Fruit fly (Drosophila melanogaster) whole organism, embryonic: ENCODE data around the gene CG5928.

ENCODE experiments used
- Ada2b ChIP-seq: fragments of 200-800 bp; sonication (Bioruptor generic); IDR thresholded peaks from 2 replicates; pipeline ENCODE4 v1.3.6; 2022; ENCODE audit warnings: missing biosample characterization, missing genetic modification characterization
- BtbVII ChIP-seq: fragments of 200-800 bp; sonication (Bioruptor generic); optimal IDR thresholded peaks from 3 replicates; lab custom pipeline; 2017; ENCODE audit warnings: missing biosample characterization, mild to moderate bottlenecking, missing genetic modification characterization
- C15 ChIP-seq: fragments of 200-800 bp; sonication (Bioruptor generic); IDR thresholded peaks from 3 replicates; pipeline ENCODE4 v1.3.6; 2022; ENCODE audit warnings: missing biosample characterization, missing genetic modification characterization
- CG11456 ChIP-seq: fragments of 200-800 bp; sonication (Bioruptor generic); IDR thresholded peaks from 3 replicates; pipeline ENCODE4 v1.3.6; 2022; ENCODE audit warnings: missing biosample characterization, missing genetic modification characterization
- CG11504 ChIP-seq: fragments of 200-800 bp; sonication (Bioruptor generic); optimal IDR thresholded peaks from 3 replicates; lab custom pipeline; 2019; ENCODE audit warnings: missing biosample characterization, mild to moderate bottlenecking, missing genetic modification characterization, moderate library complexity
- CG13287 ChIP-seq: fragments of 200-800 bp; sonication (Bioruptor generic); IDR thresholded peaks from 2 replicates; pipeline ENCODE4 v1.3.6; 2022; ENCODE audit warnings: missing biosample characterization, missing genetic modification characterization; ENCODE audit not compliant: partially characterized antibody
- CG13894 ChIP-seq: fragments of 200-800 bp; sonication (Bioruptor generic); optimal IDR thresholded peaks from 3 replicates; lab custom pipeline; 2018; ENCODE audit warnings: missing biosample characterization, mild to moderate bottlenecking, missing genetic modification characterization, moderate library complexity
- CG15514 ChIP-seq: fragments of 200-800 bp; sonication (Bioruptor generic); optimal IDR thresholded peaks from 3 replicates; lab custom pipeline; 2017; ENCODE audit warnings: missing biosample characterization, missing genetic modification characterization, mild to moderate bottlenecking, moderate library complexity, missing genetic modification reagents
- CG1832 ChIP-seq: fragments of 200-800 bp; sonication (Bioruptor generic); optimal IDR thresholded peaks from 2 replicates; lab custom pipeline; 2017; ENCODE audit warnings: missing biosample characterization, mild to moderate bottlenecking, missing genetic modification characterization, inconsistent platforms
- CG2889 ChIP-seq: fragments of 200-800 bp; sonication (Bioruptor generic); IDR thresholded peaks from 3 replicates; pipeline ENCODE4 v1.3.6; 2022; ENCODE audit warnings: missing biosample characterization, missing genetic modification characterization
- CG30431 ChIP-seq: fragments of 200-800 bp; sonication (Bioruptor generic); optimal IDR thresholded peaks from 2 replicates; lab custom pipeline; 2017; ENCODE audit warnings: missing biosample characterization, missing genetic modification characterization
- CG3407 ChIP-seq: fragments of 200-800 bp; sonication (Bioruptor generic); optimal IDR thresholded peaks from 2 replicates; lab custom pipeline; 2018; ENCODE audit warnings: missing biosample characterization, mild to moderate bottlenecking, missing genetic modification characterization
- CG34422 ChIP-seq: fragments of 200-800 bp; sonication (Bioruptor generic); IDR thresholded peaks from 3 replicates; pipeline ENCODE4 v1.3.6; 2022; ENCODE audit warnings: missing biosample characterization, missing genetic modification characterization
- CG4424 ChIP-seq: fragments of 200-800 bp; sonication (Bioruptor generic); optimal IDR thresholded peaks from 3 replicates; lab custom pipeline; 2016; ENCODE audit warnings: missing biosample characterization, missing genetic modification characterization
- CG6791 ChIP-seq: fragments of 200-800 bp; sonication (Bioruptor generic); IDR thresholded peaks from 3 replicates; pipeline ENCODE4 v1.3.6; 2022; ENCODE audit warnings: missing biosample characterization, missing genetic modification characterization; ENCODE audit not compliant: partially characterized antibody
- CG6854 ChIP-seq: fragments of 200-800 bp; sonication (Bioruptor generic); optimal IDR thresholded peaks from 3 replicates; lab custom pipeline; 2017; ENCODE audit warnings: missing biosample characterization, mild to moderate bottlenecking, missing genetic modification characterization
- CG8290 ChIP-seq, 3 experiments: fragments of 200-800 bp; sonication (Bioruptor generic); optimal IDR thresholded peaks; 2 replicates each; lab custom pipeline; 2016 to 2019; ENCODE audit warnings: missing biosample characterization in 3 of 3, missing genetic modification characterization in 3 of 3, mild to moderate bottlenecking in 2 of 3, moderate library complexity in 1 of 3
- CG8478 ChIP-seq: fragments of >200 bp; optimal IDR thresholded peaks from 2 replicates; lab custom pipeline; 2018
- CG9932 ChIP-seq: fragments of 200-800 bp; sonication (Bioruptor generic); IDR thresholded peaks from 2 replicates; pipeline ENCODE4 v1.3.6; 2022; ENCODE audit warnings: missing biosample characterization, missing genetic modification characterization
- CTCF ChIP-seq: fragments of 200-800 bp; sonication (Bioruptor generic); optimal IDR thresholded peaks from 2 replicates; lab custom pipeline; 2017; ENCODE audit warnings: missing biosample characterization, mild to moderate bottlenecking, missing genetic modification characterization, moderate library complexity
- Doc3 ChIP-seq: fragments of 200-800 bp; sonication (Bioruptor generic); IDR thresholded peaks from 3 replicates; pipeline ENCODE4 v1.3.6; 2022; ENCODE audit warnings: missing biosample characterization, missing genetic modification characterization; ENCODE audit not compliant: partially characterized antibody
- Drgx ChIP-seq: fragments of 200-800 bp; sonication (Bioruptor generic); IDR thresholded peaks from 2 replicates; pipeline ENCODE4 v1.3.6; 2022; ENCODE audit warnings: missing biosample characterization, missing genetic modification characterization
- E2f2 ChIP-seq: fragments of 200-800 bp; sonication (Bioruptor generic); IDR thresholded peaks from 2 replicates; pipeline ENCODE4 v1.3.6; 2022; ENCODE audit warnings: missing biosample characterization, missing genetic modification characterization
- Fer1 ChIP-seq: fragments of 200-800 bp; sonication (Bioruptor generic); optimal IDR thresholded peaks from 2 replicates; lab custom pipeline; 2017; ENCODE audit warnings: missing biosample characterization, mild to moderate bottlenecking, missing genetic modification characterization
- Hmr ChIP-seq: fragments of 200-800 bp; sonication (Bioruptor generic); optimal IDR thresholded peaks from 3 replicates; lab custom pipeline; 2017; ENCODE audit warnings: mild to moderate bottlenecking, missing biosample characterization, missing genetic modification reagents, missing genetic modification characterization
- Hr51 ChIP-seq, 2 experiments: fragments of 200-800 bp; sonication (Bioruptor generic); optimal IDR thresholded peaks; 2 replicates in 1 of 2; 3 replicates in 1 of 2; lab custom pipeline; 2016 to 2018; ENCODE audit warnings: missing biosample characterization in 2 of 2, missing genetic modification characterization in 2 of 2, mild to moderate bottlenecking in 1 of 2, moderate library complexity in 1 of 2
- Jarid2 ChIP-seq: fragments of 200-800 bp; sonication (Bioruptor generic); optimal IDR thresholded peaks from 3 replicates; lab custom pipeline; 2017; ENCODE audit warnings: mild to moderate bottlenecking, missing biosample characterization, missing genetic modification reagents, missing genetic modification characterization
- Lhr ChIP-seq: fragments of 200-800 bp; sonication (Bioruptor generic); optimal IDR thresholded peaks from 3 replicates; lab custom pipeline; 2017; ENCODE audit warnings: mild to moderate bottlenecking, missing biosample characterization, missing genetic modification reagents, missing genetic modification characterization
- Max ChIP-seq: fragments of 200-800 bp; sonication (Bioruptor generic); optimal IDR thresholded peaks from 2 replicates; lab custom pipeline; 2016; ENCODE audit warnings: missing biosample characterization, mild to moderate bottlenecking, missing genetic modification characterization
- Sry-δ ChIP-seq: fragments of 200-800 bp; sonication (Bioruptor generic); optimal IDR thresholded peaks from 2 replicates; lab custom pipeline; 2016; ENCODE audit warnings: missing biosample characterization, missing genetic modification characterization
- Xbp1 ChIP-seq: fragments of 200-800 bp; sonication (Bioruptor generic); optimal IDR thresholded peaks from 3 replicates; lab custom pipeline; 2016; ENCODE audit warnings: missing biosample characterization, mild to moderate bottlenecking, missing genetic modification characterization
- chif ChIP-seq, 2 experiments: fragments of 200-800 bp; sonication (Bioruptor generic); optimal IDR thresholded peaks; 3 replicates each; lab custom pipeline; 2016; ENCODE audit warnings: missing biosample characterization in 2 of 2, missing genetic modification characterization in 2 of 2
- emc ChIP-seq: fragments of 200-800 bp; sonication (Bioruptor generic); optimal IDR thresholded peaks from 2 replicates; lab custom pipeline; 2016; ENCODE audit warnings: missing biosample characterization, missing genetic modification characterization
- ewg ChIP-seq: fragments of 200-800 bp; sonication (Bioruptor generic); optimal IDR thresholded peaks from 3 replicates; lab custom pipeline; 2017; ENCODE audit warnings: mild to moderate bottlenecking, missing biosample characterization, missing genetic modification reagents, missing genetic modification characterization
- fd3F ChIP-seq: fragments of 200-800 bp; sonication (Bioruptor generic); optimal IDR thresholded peaks from 2 replicates; lab custom pipeline; 2018; ENCODE audit warnings: missing biosample characterization, mild to moderate bottlenecking, missing genetic modification characterization, moderate library complexity
- gfzf ChIP-seq: fragments of 200-800 bp; sonication (Bioruptor generic); optimal IDR thresholded peaks from 2 replicates; lab custom pipeline; 2016; ENCODE audit warnings: missing biosample characterization, mild to moderate bottlenecking, missing genetic modification characterization, moderate library complexity
- gro ChIP-seq: fragments of 200-800 bp; sonication (Bioruptor generic); optimal IDR thresholded peaks from 2 replicates; lab custom pipeline; 2016; ENCODE audit warnings: missing biosample characterization, missing genetic modification characterization
- gsb ChIP-seq: fragments of 200-800 bp; sonication (Bioruptor generic); IDR thresholded peaks from 2 replicates; pipeline ENCODE4 v1.3.6; 2022; ENCODE audit warnings: missing biosample characterization, missing genetic modification characterization
- h ChIP-seq: fragments of >200 bp; optimal IDR thresholded peaks from 2 replicates; lab custom pipeline; 2017
- hkb ChIP-seq, 2 experiments: fragments of 200-800 bp in 1 of 2; fragments of >200 bp in 1 of 2; sonication (Bioruptor generic) in 1 of 2; IDR thresholded peaks in 1 of 2; optimal IDR thresholded peaks in 1 of 2; 2 replicates each; pipeline versions ENCODE4 v1.3.6 to Lab custom; 2017 to 2022; ENCODE audit warnings: missing biosample characterization in 1 of 2, missing genetic modification characterization in 1 of 2
- pnt ChIP-seq: fragments of 200-800 bp; sonication (Bioruptor generic); optimal IDR thresholded peaks from 3 replicates; lab custom pipeline; 2016; ENCODE audit warnings: missing biosample characterization, missing genetic modification characterization
- pzg ChIP-seq: fragments of 200-800 bp; sonication (Bioruptor generic); optimal IDR thresholded peaks from 3 replicates; lab custom pipeline; 2018; ENCODE audit warnings: missing biosample characterization, mild to moderate bottlenecking, missing genetic modification characterization, moderate library complexity
- sens ChIP-seq: fragments of 200-800 bp; sonication (Bioruptor generic); peaks from one replicate; lab custom pipeline; 2016; ENCODE audit warnings: missing biosample characterization, missing genetic modification characterization
- sqz ChIP-seq: fragments of 200-800 bp; sonication (Bioruptor generic); optimal IDR thresholded peaks from 3 replicates; lab custom pipeline; 2018; ENCODE audit warnings: missing biosample characterization, mild to moderate bottlenecking, missing genetic modification characterization
- stwl ChIP-seq: fragments of 200-800 bp; sonication (Bioruptor generic); optimal IDR thresholded peaks from 3 replicates; lab custom pipeline; 2018; ENCODE audit warnings: missing biosample characterization, mild to moderate bottlenecking, missing genetic modification characterization, moderate library complexity
- unc-4 ChIP-seq: fragments of 200-800 bp; sonication (Bioruptor generic); IDR thresholded peaks from 2 replicates; pipeline ENCODE4 v1.3.6; 2022; ENCODE audit warnings: missing biosample characterization, missing genetic modification characterization; ENCODE audit not compliant: partially characterized antibody
- z ChIP-seq: fragments of 200-800 bp; sonication (Bioruptor generic); IDR thresholded peaks from 3 replicates; pipeline ENCODE4 v1.3.6; 2022; ENCODE audit warnings: missing biosample characterization, missing genetic modification characterization
- zfh2 ChIP-seq: fragments of 200-800 bp; sonication (Bioruptor generic); optimal IDR thresholded peaks from 2 replicates; lab custom pipeline; 2016; ENCODE audit warnings: missing biosample characterization, missing genetic modification characterization

Gene CG5928

dm6 chrX:6039431-6040016, 28.2 kb upstream of the CG5928 start, which contains the start of gene CG5937 (continued):
- TF ChIP-seq sens (GFP tag; lab: Kevin White, UChicago) (peak; percentile 58), CTCF (no peak), h (lab: Kevin White, UChicago) (no peak), Ada2b (GFP tag; lab: Robert Waterston, UW) (no peak), Sry-δ (no peak), CG30431 (GFP tag; lab: Kevin White, UChicago) (no peak), CG15514 (GFP tag; lab: Kevin White, UChicago) (no peak), CG4424 (GFP tag; lab: Kevin White, UChicago) (no peak), gro (GFP tag; lab: Kevin White, UChicago) (no peak), CG1832 (no peak), pnt (GFP tag; lab: Kevin White, UChicago) (no peak), CG8478 (lab: Kevin White, UChicago) (no peak), BtbVII (peak; percentile 8), CG9932 (GFP tag; lab: Robert Waterston, UW) (no peak), zfh2 (no peak), CG13894 (no peak), CG2889 (no peak), gsb (no peak), Fer1 (GFP tag; lab: Kevin White, UChicago) (peak; percentile 4), fd3F (GFP tag; lab: Kevin White, UChicago) (no peak), CG3407 (GFP tag; lab: Kevin White, UChicago) (no peak), hkb (optimal IDR thresholded peaks at IDR 0.05; lab: Kevin White, UChicago) (no peak), hkb (GFP tag; IDR thresholded peaks at IDR 0.05; lab: Robert Waterston, UW) (no peak), Max (GFP tag; lab: Kevin White, UChicago) (no peak), CG11456 (GFP tag; lab: Robert Waterston, UW) (no peak)

DNA sequence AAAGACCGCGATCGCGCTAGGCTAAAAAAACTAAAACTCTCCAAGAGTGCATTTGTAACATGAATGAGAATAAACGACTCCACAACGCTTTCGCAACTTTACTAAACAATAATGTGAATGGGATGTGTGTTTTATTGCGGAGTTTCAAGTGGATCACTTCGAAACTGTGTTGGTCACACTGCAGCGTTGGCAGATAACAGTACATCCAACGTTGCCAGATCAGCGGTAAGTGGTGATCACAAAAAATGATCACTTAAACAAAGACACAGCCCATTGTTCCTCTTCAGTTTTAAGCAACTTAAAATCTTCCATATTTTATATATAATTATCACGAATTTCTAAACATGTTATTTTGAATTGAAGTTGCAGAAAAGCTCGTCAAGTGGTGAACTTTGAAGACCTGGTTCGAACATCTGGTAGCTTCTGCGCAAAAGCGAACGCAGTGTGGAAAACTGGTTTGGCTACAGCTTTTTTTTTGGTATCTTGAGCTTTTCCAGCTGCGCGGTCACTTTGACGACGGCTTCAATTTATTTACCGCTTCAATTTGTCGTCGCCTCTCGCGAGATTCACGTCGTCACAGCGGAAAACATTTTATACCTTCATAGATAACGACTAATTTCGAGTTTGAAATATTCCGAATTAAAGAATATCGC, 17.4 kb upstream of the CG5928 start, which contains the start of gene CG5921:
Gene CG5921 (plus strand): TSS at position 547 of the 653 bp plus-strand sequence.
- peak; percentile 52 for TF ChIP-seq gfzf (GFP tag; lab: Kevin White, UChicago)
- TF ChIP-seq C15 (GFP tag; lab: Robert Waterston, UW), result no peak
- TF ChIP-seq Hr51 (GFP tag; optimal IDR thresholded peaks at IDR 0.05; lab: Kevin White, UChicago), result peak in 1 of 2 experiments; percentile 16
- peak; percentile 50 for TF ChIP-seq ewg (GFP tag; lab: Kevin White, UChicago)
- peak; percentile 33; the same call in 1 of the 2 replicates for TF ChIP-seq CG13287 (GFP tag; lab: Robert Waterston, UW)
- TF ChIP-seq chif (GFP tag; optimal IDR thresholded peaks at IDR 0.05; lab: Kevin White, UChicago), result no peak
- peak; percentile 21 for TF ChIP-seq CTCF
- TF ChIP-seq Lhr, result peak; percentile 38
- peak; percentile 60 for TF ChIP-seq E2f2
- TF ChIP-seq sqz (GFP tag; lab: Kevin White, UChicago), result peak; percentile 54
- TF ChIP-seq CG6791 (GFP tag; lab: Robert Waterston, UW), result peak; percentile 27; the same call in 1 of the 3 replicates
- TF ChIP-seq pzg (GFP tag; lab: Kevin White, UChicago), result peak; percentile 5
- TF ChIP-seq CG11504 (tag; lab: Kevin White, UChicago), result peak; percentile 30
- TF ChIP-seq Xbp1, result peak; percentile 1
- 0 out of 2 replicates have a peak, but pooled peaks have one; percentile 21 for TF ChIP-seq Drgx (GFP tag; lab: Robert Waterston, UW)
- peak; percentile 88 for TF ChIP-seq CG8290 (GFP tag; optimal IDR thresholded peaks at IDR 0.05; lab: Kevin White, UChicago)
- TF ChIP-seq CG8290 (tag; optimal IDR thresholded peaks at IDR 0.05; lab: Kevin White, UChicago), result peak in 1 of 2 experiments; percentile 50
- peak; percentile 30 for TF ChIP-seq sens (GFP tag; lab: Kevin White, UChicago)
- 0 out of 2 replicates have a peak, but pooled peaks have one; percentile 15 for TF ChIP-seq unc-4 (GFP tag; lab: Robert Waterston, UW)
- TF ChIP-seq stwl (tag; lab: Kevin White, UChicago), result peak; percentile 82
- no peak for TF ChIP-seq CG34422 (GFP tag; lab: Robert Waterston, UW)
- no peak for TF ChIP-seq z (GFP tag; lab: Robert Waterston, UW)
- 0 out of 3 replicates have a peak, but pooled peaks have one; percentile 38 for TF ChIP-seq Doc3
- TF ChIP-seq emc (GFP tag; lab: Kevin White, UChicago), result no peak
- TF ChIP-seq CG13894, result no peak
- TF ChIP-seq CG15514 (GFP tag; lab: Kevin White, UChicago), result peak; percentile 5
- peak; percentile 22 for TF ChIP-seq Jarid2 (GFP tag; lab: Kevin White, UChicago)
- peak; percentile 22 for TF ChIP-seq Hmr
- no peak for TF ChIP-seq CG6854
